Fruit fly (Drosophila melanogaster): ENCODE results near the gene Ptpmeg.

Ptpmeg gene

dm6 chr3L:347641-348405 is 19.9 kb downstream of the Ptpmeg start (continued):
- TF ChIP-seq CG9797 (GFP tag; optimal IDR thresholded peaks at IDR 0.05) (no peak), Ada2b (GFP tag; IDR thresholded peaks at IDR 0.05) (peak; percentile 59), en (GFP tag; optimal IDR thresholded peaks at IDR 0.05) (peak; percentile 63), run (tag; optimal IDR thresholded peaks at IDR 0.05) (no peak), ssp (GFP tag; IDR thresholded peaks at IDR 0.05) (peak; percentile 65), Drgx (GFP tag; IDR thresholded peaks at IDR 0.05) (peak; percentile 87), CG1792 (GFP tag; optimal IDR thresholded peaks at IDR 0.05) (peak; percentile 61), CG15696 (tag; optimal IDR thresholded peaks at IDR 0.05) (peak; percentile 22), CG31365 (tag; optimal IDR thresholded peaks at IDR 0.05) (peak; percentile 11), rib (GFP tag; IDR thresholded peaks at IDR 0.05) (no peak), dmrt11E (tag; optimal IDR thresholded peaks at IDR 0.05) (peak; percentile 80), CG4617 (GFP tag; optimal IDR thresholded peaks at IDR 0.05; ENCODE audit: borderline replicate concordance) (no peak), fd96Cb (tag; optimal IDR thresholded peaks at IDR 0.05) (peak; percentile 82), nerfin-2 (GFP tag; IDR thresholded peaks at IDR 0.05; ENCODE audit: partially characterized antibody) (no peak), row (GFP tag; IDR thresholded peaks at IDR 0.05) (peak; percentile 80), CG13424 (tag; optimal IDR thresholded peaks at IDR 0.05) (peak; percentile 69), Hand (GFP tag; optimal IDR thresholded peaks at IDR 0.05) (no peak), YL-1 (GFP tag; optimal IDR thresholded peaks at IDR 0.05) (no peak), ham (GFP tag; IDR thresholded peaks at IDR 0.05) (no peak), Mrtf (GFP tag; IDR thresholded peaks at IDR 0.05) (0 out of 3 replicates have a peak, but pooled peaks have one; percentile 19), salm (tag; optimal IDR thresholded peaks at IDR 0.05) (no peak), CG9932 (GFP tag; IDR thresholded peaks at IDR 0.05) (peak; percentile 6; the same call in 1 of the 2 replicates), CG3407 (GFP tag; optimal IDR thresholded peaks at IDR 0.05) (peak; percentile 75), jumu (GFP tag; optimal IDR thresholded peaks at IDR 0.05) (peak; percentile 75), Dp (GFP tag; optimal IDR thresholded peaks at IDR 0.05) (no peak), br (optimal IDR thresholded peaks at IDR 0.05) (no peak), CG11723 (GFP tag; optimal IDR thresholded peaks at IDR 0.05) (peak; percentile 60), B-H1 (GFP tag; IDR thresholded peaks at IDR 0.05) (peak; percentile 43; the same call in 1 of the 3 replicates), onecut (GFP tag; IDR thresholded peaks at IDR 0.05) (peak; percentile 50; the same call in 1 of the 2 replicates), Scr (GFP tag; IDR thresholded peaks at IDR 0.05; ENCODE audit: partially characterized antibody) (no peak), grau (tag; optimal IDR thresholded peaks at IDR 0.05) (peak; percentile 60), grn (GFP tag; optimal IDR thresholded peaks at IDR 0.05) (no peak), dmrt99B (tag; optimal IDR thresholded peaks at IDR 0.05) (peak; percentile 83), Ssrp (tag; optimal IDR thresholded peaks at IDR 0.05) (peak; percentile 81), Dbx (GFP tag; IDR thresholded peaks at IDR 0.05) (no peak), bcd (GFP tag; optimal IDR thresholded peaks at IDR 0.05) (peak; percentile 52), CG34224 (GFP tag; IDR thresholded peaks at IDR 0.05; ENCODE audit: partially characterized antibody) (no peak), CG4730 (GFP tag; IDR thresholded peaks at IDR 0.05) (0 out of 2 replicates have a peak, but pooled peaks have one; percentile 11), HmgZ (tag; optimal IDR thresholded peaks at IDR 0.05) (no peak), CG7963 (GFP tag; IDR thresholded peaks at IDR 0.05; ENCODE audit: partially characterized antibody) (no peak), CG15601 (tag; optimal IDR thresholded peaks at IDR 0.05) (peak; percentile 81), CG13287 (GFP tag; IDR thresholded peaks at IDR 0.05; ENCODE audit: partially characterized antibody) (no peak), CG14860 (GFP tag; IDR thresholded peaks at IDR 0.05; ENCODE audit: partially characterized antibody) (no peak), bigmax (GFP tag; optimal IDR thresholded peaks at IDR 0.05) (no peak), CG17328 (GFP tag; IDR thresholded peaks at IDR 0.05) (peak; percentile 81), CG13775 (GFP tag; optimal IDR thresholded peaks at IDR 0.05) (peak; percentile 53), CG15269 (tag; optimal IDR thresholded peaks at IDR 0.05) (peak; percentile 26), crol (GFP tag; IDR thresholded peaks at IDR 0.05) (peak; percentile 80), NfI (GFP tag; optimal IDR thresholded peaks at IDR 0.05) (peak; percentile 62)

All from whole organism, embryonic.